Worm (Caenorhabditis elegans) whole organism, young adult: Measurements from ENCODE around the gene F54D5.4.

Experiments used
- B0261.1 ChIP-seq: sonication (generic microtip); optimal IDR thresholded peaks from 2 replicates; lab custom pipeline; 2016; ENCODE audit warnings: mild to moderate bottlenecking, missing genetic modification characterization, moderate library complexity, missing compliant biosample characterization
- dpl-1 ChIP-seq: fragments of 150-350 bp; optimal IDR thresholded peaks from 2 replicates; lab custom pipeline; 2014; ENCODE audit warnings: missing biosample characterization, missing genetic modification reagents, missing genetic modification characterization
- fkh-3 ChIP-seq: sonication (generic microtip); optimal IDR thresholded peaks from 2 replicates; lab custom pipeline; 2016; ENCODE audit warnings: mild to moderate bottlenecking, missing genetic modification characterization, missing compliant biosample characterization
- lin-54 ChIP-seq: fragments of 200-800 bp; sonication (Bioruptor generic); optimal IDR thresholded peaks from 2 replicates; lab custom pipeline; 2018; ENCODE audit warnings: mild to moderate bottlenecking, missing genetic modification characterization, missing compliant biosample characterization
- madf-8 ChIP-seq: fragments of 200-800 bp; sonication (Bioruptor generic); conservative IDR thresholded peaks from 2 replicates; pipeline ENCODE4 v1.3.6; 2022; ENCODE audit warnings: missing genetic modification reagents, missing genetic modification characterization, missing compliant biosample characterization
- rpc-1 ChIP-seq, 2 experiments: fragments of 150-350 bp in 1 of 2; sonication (generic microtip) in 1 of 2; optimal IDR thresholded peaks; 2 replicates each; lab custom pipeline; 2014 to 2018; ENCODE audit warnings: missing biosample characterization in 1 of 2, missing genetic modification characterization in 1 of 2, missing genetic modification reagents in 1 of 2, missing genotype in 1 of 2
- snpc-4 ChIP-seq, 5 experiments: fragments of 150-350 bp in 1 of 5; sonication (generic microtip) in 4 of 5; optimal IDR thresholded peaks; 2 replicates each; lab custom pipeline; 2014 to 2018; ENCODE audit warnings: missing genetic modification characterization in 5 of 5, missing biosample characterization in 3 of 5, antibody characterized with exemption in 2 of 5, mild to moderate bottlenecking in 2 of 5, missing compliant biosample characterization in 2 of 5, missing genotype in 2 of 5, moderate library complexity in 2 of 5, missing genetic modification reagents in 1 of 5
- ztf-28 ChIP-seq: fragments of 200-800 bp; sonication (Bioruptor generic); IDR thresholded peaks from 2 replicates; pipeline ENCODE4 v1.3.6; 2022; ENCODE audit warnings: missing genetic modification reagents, missing genetic modification characterization, missing compliant biosample characterization

DNA sequence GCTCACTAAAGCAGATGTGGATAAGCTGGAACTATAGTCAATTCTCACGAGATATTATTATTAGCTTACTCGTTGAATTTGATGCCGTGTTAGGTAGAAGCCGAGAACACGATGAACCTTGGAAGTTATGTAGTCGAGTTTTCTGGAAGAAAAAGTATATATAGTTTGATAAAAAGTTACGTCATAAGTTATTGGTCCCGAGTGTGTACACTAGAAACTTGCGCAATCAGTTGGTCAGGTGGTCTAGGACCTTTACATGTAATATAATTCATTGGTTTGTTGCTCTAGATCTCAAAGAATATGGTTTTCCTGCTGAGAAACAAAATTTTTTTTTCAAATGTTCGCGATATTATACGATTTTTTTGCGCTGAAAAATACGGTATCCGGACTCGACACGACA lies 33.7 kb upstream of the F54D5.4 start:
- TF ChIP-seq lin-54 (no peak), fkh-3 (tag; lab: Kevin White, UChicago) (no peak), rpc-1 (optimal IDR thresholded peaks at IDR 0.05; lab: Kevin White, UChicago) (no peak), rpc-1 (tag; optimal IDR thresholded peaks at IDR 0.05; lab: Kevin White, UChicago) (no peak), madf-8 (GFP tag; lab: Robert Waterston, UW) (no peak), snpc-4 (GFP tag; optimal IDR thresholded peaks at IDR 0.05; lab: Kevin White, UChicago) (no peak), snpc-4 (tag; optimal IDR thresholded peaks at IDR 0.05; lab: Kevin White, UChicago) (no peak), dpl-1 (GFP tag; lab: Kevin White, UChicago) (no peak), B0261.1 (tag; lab: Kevin White, UChicago) (no peak), ztf-28 (GFP tag; lab: Robert Waterston, UW) (no peak)
